Worm (Caenorhabditis elegans) whole organism, L1 larva: ENCODE results near the gene vamp-7.

ENCODE experiments used
- F16B12.6 ChIP-seq: fragments of 150-350 bp; optimal IDR thresholded peaks from 2 replicates; lab custom pipeline; 2014; ENCODE audit warnings: missing biosample characterization, missing genetic modification characterization
- Y116A8C.19 ChIP-seq: sonication (generic microtip); optimal IDR thresholded peaks from 2 replicates; lab custom pipeline; 2016; ENCODE audit warnings: missing compliant biosample characterization, missing genetic modification characterization, borderline replicate concordance
- aha-1 ChIP-seq: fragments of 150-350 bp; optimal IDR thresholded peaks from 2 replicates; lab custom pipeline; 2014; ENCODE audit warnings: missing biosample characterization, missing genetic modification characterization
- aly-2 ChIP-seq: fragments of 150-350 bp; optimal IDR thresholded peaks from 2 replicates; lab custom pipeline; 2014; ENCODE audit warnings: missing biosample characterization, missing genetic modification characterization
- ama-1 ChIP-seq: fragments of 150-350 bp; optimal IDR thresholded peaks from 2 replicates; lab custom pipeline; 2014
- blmp-1 ChIP-seq: fragments of 150-350 bp; optimal IDR thresholded peaks from 2 replicates; lab custom pipeline; 2014; ENCODE audit warnings: missing biosample characterization, missing genetic modification characterization
- ceh-88 ChIP-seq: fragments of 200-800 bp; sonication (Bioruptor generic); IDR thresholded peaks from 2 replicates; pipeline ENCODE4 v1.3.6; 2022; ENCODE audit warnings: missing genetic modification characterization, missing compliant biosample characterization
- ceh-90 ChIP-seq: sonication (generic microtip); optimal IDR thresholded peaks from 2 replicates; lab custom pipeline; 2016; ENCODE audit warnings: missing genetic modification characterization, missing compliant biosample characterization
- ces-1 ChIP-seq: fragments of 150-350 bp; optimal IDR thresholded peaks from 2 replicates; lab custom pipeline; 2014; ENCODE audit warnings: missing biosample characterization, missing genetic modification reagents, missing genetic modification characterization
- dpl-1 ChIP-seq, 3 experiments: fragments of 150-350 bp in 2 of 3; sonication (generic microtip) in 1 of 3; optimal IDR thresholded peaks; 2 replicates each; lab custom pipeline; 2014 to 2017; ENCODE audit warnings: missing biosample characterization in 3 of 3, missing genetic modification characterization in 3 of 3, missing genetic modification reagents in 3 of 3
- efl-1 ChIP-seq, 4 experiments: fragments of 150-350 bp; optimal IDR thresholded peaks in 3 of 4; peaks in 1 of 4; 1 replicate in 1 of 4; 2 replicates in 3 of 4; lab custom pipeline; 2014; ENCODE audit warnings: missing biosample characterization in 2 of 4, missing genetic modification characterization in 2 of 4, missing genetic modification reagents in 2 of 4
- egl-13 ChIP-seq: sonication (generic microtip); optimal IDR thresholded peaks from 2 replicates; lab custom pipeline; 2016; ENCODE audit warnings: missing genotype, missing genetic modification reagents, missing genetic modification characterization, missing compliant biosample characterization
- elt-2 ChIP-seq: sonication (generic microtip); optimal IDR thresholded peaks from 2 replicates; lab custom pipeline; 2016; ENCODE audit warnings: missing genetic modification characterization, mild to moderate bottlenecking, inconsistent platforms, missing compliant biosample characterization, missing genetic modification reagents
- elt-3 ChIP-seq, 6 experiments: fragments of 150-350 bp in 1 of 6; sonication (generic microtip); optimal IDR thresholded peaks; 2 replicates each; lab custom pipeline; 2017 to 2018; ENCODE audit warnings: missing biosample characterization in 6 of 6, missing genetic modification characterization in 6 of 6, inconsistent platforms in 1 of 6
- ets-5 ChIP-seq: fragments of 200-800 bp; sonication (Bioruptor generic); IDR thresholded peaks from 2 replicates; pipeline ENCODE4 v1.3.6; 2022; ENCODE audit warnings: missing genetic modification characterization, missing compliant biosample characterization
- fkh-10 ChIP-seq: sonication (generic microtip); optimal IDR thresholded peaks from 2 replicates; lab custom pipeline; 2017; ENCODE audit warnings: missing biosample characterization, missing genetic modification reagents, missing genetic modification characterization
- fkh-8 ChIP-seq: sonication (generic microtip); optimal IDR thresholded peaks from 2 replicates; lab custom pipeline; 2016; ENCODE audit warnings: mild to moderate bottlenecking, missing genetic modification characterization, missing compliant biosample characterization
- fos-1 ChIP-seq: fragments of 150-350 bp; optimal IDR thresholded peaks from 2 replicates; lab custom pipeline; 2014; ENCODE audit warnings: missing biosample characterization, missing genetic modification characterization
- hlh-4 ChIP-seq: sonication (generic microtip); optimal IDR thresholded peaks from 2 replicates; lab custom pipeline; 2016; ENCODE audit warnings: mild to moderate bottlenecking, missing genetic modification characterization, missing compliant biosample characterization
- isw-1 ChIP-seq: fragments of 200-800 bp; sonication (Bioruptor generic); IDR thresholded peaks from 2 replicates; pipeline ENCODE4 v1.3.6; 2022; ENCODE audit warnings: missing genetic modification characterization, missing compliant biosample characterization
- jun-1 ChIP-seq: fragments of 150-350 bp; optimal IDR thresholded peaks from 2 replicates; lab custom pipeline; 2014; ENCODE audit warnings: missing biosample characterization, missing genetic modification reagents, missing genetic modification characterization
- lin-13 ChIP-seq: fragments of 150-350 bp; optimal IDR thresholded peaks from 2 replicates; lab custom pipeline; 2014; ENCODE audit warnings: missing biosample characterization, missing genetic modification reagents, missing genetic modification characterization
- lin-14 ChIP-seq: fragments of 200-800 bp; sonication (Bioruptor generic); optimal IDR thresholded peaks from 2 replicates; lab custom pipeline; 2018; ENCODE audit warnings: mild to moderate bottlenecking, missing genetic modification characterization, moderate library complexity, missing compliant biosample characterization
- lin-15B ChIP-seq: fragments of 150-350 bp; sonication (generic microtip); optimal IDR thresholded peaks from 3 replicates; lab custom pipeline; 2014; ENCODE audit warnings: missing biosample characterization, missing genetic modification characterization
- lin-39 ChIP-seq: fragments of 150-350 bp; optimal IDR thresholded peaks from 2 replicates; lab custom pipeline; 2014; ENCODE audit warnings: missing biosample characterization, missing genetic modification reagents, missing genetic modification characterization
- lir-3 ChIP-seq: sonication (generic microtip); optimal IDR thresholded peaks from 2 replicates; lab custom pipeline; 2016; ENCODE audit warnings: mild to moderate bottlenecking, missing genetic modification characterization, moderate library complexity, missing compliant biosample characterization; ENCODE audit not compliant: poor library complexity
- lsy-2 ChIP-seq, 2 experiments: fragments of 150-350 bp; optimal IDR thresholded peaks; 2 replicates each; lab custom pipeline; 2014; ENCODE audit warnings: missing biosample characterization in 2 of 2, missing genetic modification characterization in 2 of 2
- mef-2 ChIP-seq: fragments of 150-350 bp; optimal IDR thresholded peaks from 2 replicates; lab custom pipeline; 2014; ENCODE audit warnings: missing biosample characterization, missing genetic modification characterization
- mep-1 ChIP-seq: fragments of 150-350 bp; optimal IDR thresholded peaks from 2 replicates; lab custom pipeline; 2014; ENCODE audit warnings: missing biosample characterization, missing genetic modification characterization
- nhr-12 ChIP-seq: sonication (generic microtip); optimal IDR thresholded peaks from 2 replicates; lab custom pipeline; 2017; ENCODE audit warnings: missing biosample characterization, missing genetic modification characterization
- nhr-20 ChIP-seq: sonication (generic microtip); optimal IDR thresholded peaks from 2 replicates; lab custom pipeline; 2016; ENCODE audit warnings: mild to moderate bottlenecking, missing genetic modification characterization, missing compliant biosample characterization
- nhr-237 ChIP-seq: fragments of 150-350 bp; optimal IDR thresholded peaks from 2 replicates; lab custom pipeline; 2014; ENCODE audit warnings: missing biosample characterization, missing genetic modification characterization
- nhr-47 ChIP-seq: sonication (generic microtip); optimal IDR thresholded peaks from 2 replicates; lab custom pipeline; 2016; ENCODE audit warnings: mild to moderate bottlenecking, missing genetic modification characterization, moderate library complexity, missing compliant biosample characterization
- nhr-71 ChIP-seq: sonication (generic microtip); optimal IDR thresholded peaks from 2 replicates; lab custom pipeline; 2016; ENCODE audit warnings: mild to moderate bottlenecking, missing genetic modification characterization, moderate library complexity, missing compliant biosample characterization
- nhr-76 ChIP-seq: sonication (generic microtip); optimal IDR thresholded peaks from 2 replicates; lab custom pipeline; 2017; ENCODE audit warnings: missing biosample characterization, missing genetic modification characterization
- nhr-77 ChIP-seq: fragments of 150-350 bp; optimal IDR thresholded peaks from 2 replicates; lab custom pipeline; 2014; ENCODE audit warnings: missing biosample characterization, missing genetic modification characterization
- nhr-84 ChIP-seq: sonication (generic microtip); optimal IDR thresholded peaks from 2 replicates; lab custom pipeline; 2017; ENCODE audit warnings: missing biosample characterization, missing genetic modification characterization
- nhr-85 ChIP-seq: sonication (generic microtip); peaks from one replicate; lab custom pipeline; 2016; ENCODE audit warnings: missing genetic modification characterization, inconsistent platforms, missing compliant biosample characterization
- pax-3 ChIP-seq: fragments of 200-800 bp; sonication (Bioruptor generic); optimal IDR thresholded peaks from 2 replicates; lab custom pipeline; 2018; ENCODE audit warnings: mild to moderate bottlenecking, missing genetic modification characterization, moderate library complexity, missing compliant biosample characterization
- pqm-1 ChIP-seq: sonication (generic microtip); optimal IDR thresholded peaks from 3 replicates; lab custom pipeline; 2017; ENCODE audit warnings: missing biosample characterization, missing genetic modification characterization
- rnt-1 ChIP-seq: sonication (generic microtip); optimal IDR thresholded peaks from 2 replicates; lab custom pipeline; 2016; ENCODE audit warnings: mild to moderate bottlenecking, missing genetic modification characterization, moderate library complexity, missing compliant biosample characterization
- snpc-4 ChIP-seq: fragments of 150-350 bp; optimal IDR thresholded peaks from 2 replicates; lab custom pipeline; 2014; ENCODE audit warnings: missing biosample characterization, missing genetic modification characterization
- snu-23 ChIP-seq: sonication (generic microtip); optimal IDR thresholded peaks from 2 replicates; lab custom pipeline; 2016; ENCODE audit warnings: missing genetic modification characterization, missing compliant biosample characterization
- sox-4 ChIP-seq: sonication (generic microtip); optimal IDR thresholded peaks from 2 replicates; lab custom pipeline; 2016; ENCODE audit warnings: missing genetic modification characterization, missing compliant biosample characterization
- sptf-1 ChIP-seq: fragments of 150-350 bp; optimal IDR thresholded peaks from 2 replicates; lab custom pipeline; 2014; ENCODE audit warnings: missing biosample characterization, missing genetic modification characterization
- sup-37 ChIP-seq: fragments of 200-800 bp; sonication (Bioruptor generic); optimal IDR thresholded peaks from 2 replicates; lab custom pipeline; 2018; ENCODE audit warnings: mild to moderate bottlenecking, missing genetic modification characterization, missing compliant biosample characterization
- swsn-7 ChIP-seq: sonication (generic microtip); optimal IDR thresholded peaks from 2 replicates; lab custom pipeline; 2016; ENCODE audit warnings: missing genetic modification characterization, missing compliant biosample characterization
- tbx-2 ChIP-seq: sonication (generic microtip); optimal IDR thresholded peaks from 2 replicates; lab custom pipeline; 2016; ENCODE audit warnings: missing genetic modification characterization, missing compliant biosample characterization
- unc-86 ChIP-seq: sonication (generic microtip); optimal IDR thresholded peaks from 2 replicates; lab custom pipeline; 2016; ENCODE audit warnings: missing genetic modification characterization, missing compliant biosample characterization
- unc-98 ChIP-seq: fragments of 200-800 bp; sonication (Bioruptor generic); IDR thresholded peaks from 2 replicates; pipeline ENCODE4 v1.3.6; 2022; ENCODE audit warnings: missing genetic modification characterization, missing compliant biosample characterization
- vab-15 ChIP-seq: sonication (generic microtip); optimal IDR thresholded peaks from 2 replicates; lab custom pipeline; 2017; ENCODE audit warnings: missing genotype, mild to moderate bottlenecking, missing genetic modification characterization, missing compliant biosample characterization
- zag-1 ChIP-seq: fragments of 150-350 bp; optimal IDR thresholded peaks from 2 replicates; lab custom pipeline; 2014; ENCODE audit warnings: missing biosample characterization, missing genetic modification characterization

The vamp-7 gene

DNA sequence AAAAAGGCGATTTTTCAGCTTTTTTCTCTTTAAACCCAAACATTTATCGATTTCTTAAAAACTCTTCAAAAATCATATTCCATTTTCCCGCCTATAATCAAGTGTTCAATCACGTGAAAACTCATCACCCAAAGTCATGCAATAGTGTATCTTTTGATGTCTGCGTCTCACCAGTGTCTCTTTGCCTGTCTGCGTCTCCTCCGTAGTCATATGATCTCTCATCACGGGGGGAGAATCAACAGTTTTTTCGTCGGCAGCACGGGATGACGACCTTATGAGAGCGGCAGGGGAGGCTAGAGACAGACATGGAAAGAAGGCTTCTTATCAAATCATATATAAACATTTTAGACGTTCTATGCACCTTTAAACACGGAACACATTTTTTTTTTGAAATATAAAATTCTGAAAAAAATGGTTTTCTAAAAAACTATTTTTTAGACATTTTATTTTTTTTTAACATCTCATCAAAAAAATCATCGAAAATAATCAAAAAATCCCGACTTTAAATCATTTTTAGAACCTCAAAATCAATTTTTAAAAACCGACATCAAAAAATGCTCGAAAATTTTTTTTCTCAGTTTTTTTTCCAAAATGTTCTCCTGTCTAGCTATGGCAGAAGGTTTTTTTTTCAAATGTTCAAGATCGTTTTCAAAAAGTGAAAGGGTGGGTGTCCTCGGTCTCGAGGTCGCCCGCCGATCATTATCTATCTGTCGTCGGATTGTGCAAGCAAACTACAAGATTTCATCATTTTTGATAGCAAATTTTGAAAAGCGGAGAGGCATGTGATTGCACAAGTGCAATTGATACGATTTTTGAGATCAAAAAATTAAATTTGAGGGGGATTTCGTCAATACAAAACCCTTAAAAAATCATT, 5.6 kb upstream of the vamp-7 start:
- TF ChIP-seq fos-1 (tag; lab: Kevin White, UChicago) (peak; percentile 93), sptf-1 (tag; lab: Kevin White, UChicago) (no peak), nhr-76 (tag; lab: Kevin White, UChicago) (peak; percentile 39), sox-4 (tag; lab: Kevin White, UChicago) (peak; percentile 98), Y116A8C.19 (tag; lab: Kevin White, UChicago) (no peak), nhr-12 (tag; lab: Kevin White, UChicago) (peak; percentile 34), efl-1 (optimal IDR thresholded peaks at IDR 0.05; lab: Kevin White, UChicago) (peak; percentile 92 to 96), efl-1 (GFP tag; optimal IDR thresholded peaks at IDR 0.05 in 1 of 2; lab: Kevin White, UChicago) (peak; percentile 87 to 99), snpc-4 (peak; percentile 89), elt-3 (tag; optimal IDR thresholded peaks at IDR 0.05; lab: Kevin White, UChicago) (peak in 5 of 6 experiments; percentile 31 to 100 (median 95)), lin-39 (tag; lab: Kevin White, UChicago) (peak; percentile 93), mef-2 (tag; lab: Kevin White, UChicago) (peak; percentile 84), lin-14 (GFP tag; lab: Kevin White, UChicago) (peak; percentile 99), aha-1 (tag; lab: Kevin White, UChicago) (peak; percentile 70), nhr-47 (tag; lab: Kevin White, UChicago) (peak; percentile 99), hlh-4 (tag; lab: Kevin White, UChicago) (no peak), egl-13 (tag; lab: Kevin White, UChicago) (peak; percentile 93), ets-5 (GFP tag; lab: Robert Waterston, UW) (no peak), blmp-1 (tag; lab: Kevin White, UChicago) (peak; percentile 90), fkh-8 (peak; percentile 99), pax-3 (peak; percentile 98), nhr-20 (peak; percentile 100), tbx-2 (tag; lab: Kevin White, UChicago) (peak; percentile 98), lin-13 (GFP tag; lab: Kevin White, UChicago) (peak; percentile 99), vab-15 (tag; lab: Kevin White, UChicago) (peak; percentile 87), aly-2 (tag; lab: Kevin White, UChicago) (peak; percentile 84), isw-1 (GFP tag; lab: Robert Waterston, UW) (peak; percentile 84), lsy-2 (tag; optimal IDR thresholded peaks at IDR 0.05; lab: Kevin White, UChicago) (peak; percentile 95 to 96), lir-3 (peak; percentile 94), F16B12.6 (peak; percentile 20), rnt-1 (peak; percentile 97), nhr-71 (tag; lab: Kevin White, UChicago) (peak; percentile 100), snu-23 (GFP tag; lab: Kevin White, UChicago) (peak; percentile 99), elt-2 (tag; lab: Kevin White, UChicago) (peak; percentile 99), swsn-7 (tag; lab: Kevin White, UChicago) (peak; percentile 99), jun-1 (tag; lab: Kevin White, UChicago) (peak; percentile 97), nhr-77 (tag; lab: Kevin White, UChicago) (peak; percentile 93), sup-37 (peak; percentile 87), ces-1 (no peak), nhr-84 (tag; lab: Kevin White, UChicago) (no peak), unc-98 (GFP tag; lab: Robert Waterston, UW) (peak; percentile 75), unc-86 (peak; percentile 92), nhr-237 (tag; lab: Kevin White, UChicago) (peak; percentile 90), nhr-85 (tag; lab: Kevin White, UChicago) (peak; percentile 100), lin-15B (tag; lab: Kevin White, UChicago) (peak; percentile 53), mep-1 (tag; lab: Kevin White, UChicago) (peak; percentile 99), ceh-88 (GFP tag; lab: Robert Waterston, UW) (peak; percentile 96), pqm-1 (tag; lab: Kevin White, UChicago) (no peak), ceh-90 (tag; lab: Kevin White, UChicago) (no peak), zag-1 (tag; lab: Kevin White, UChicago) (no peak), ama-1 (peak; percentile 95), dpl-1 (GFP tag; optimal IDR thresholded peaks at IDR 0.05; lab: Kevin White, UChicago) (peak; percentile 89 to 91 (median 90)), fkh-10 (GFP tag; lab: Kevin White, UChicago) (peak; percentile 61)
